Fruit fly (Drosophila melanogaster): ENCODE data around the gene CG43703.
A peak's percentile ranks its signal among the peaks of the same experiment; 100 is the strongest.

The CG43703 gene

DNA sequence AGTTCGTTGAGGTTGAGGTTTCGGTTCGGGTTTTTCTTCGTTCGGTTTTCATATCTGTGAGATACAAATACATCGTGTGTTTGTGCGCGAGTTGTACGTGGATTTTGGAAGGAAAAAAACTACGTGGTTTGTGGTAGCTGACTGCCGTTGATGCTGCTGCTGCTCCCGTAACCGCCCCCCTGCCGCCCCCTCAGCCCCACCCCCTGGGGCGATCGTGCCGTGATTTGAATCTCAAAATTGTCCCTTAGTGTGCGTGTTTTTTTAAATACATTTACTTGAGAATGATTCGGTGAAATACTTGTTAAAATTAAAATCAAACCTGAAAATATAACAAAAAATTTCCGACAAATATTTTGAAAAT, 6.8 kb downstream of the CG43703 start:
- TF ChIP-seq noc (tag; optimal IDR thresholded peaks at IDR 0.05): no peak

dm6 chr2L:3772599-3772936, 7.3 kb downstream of the CG43703 start:
- TF ChIP-seq noc (tag; optimal IDR thresholded peaks at IDR 0.05): no peak

DNA sequence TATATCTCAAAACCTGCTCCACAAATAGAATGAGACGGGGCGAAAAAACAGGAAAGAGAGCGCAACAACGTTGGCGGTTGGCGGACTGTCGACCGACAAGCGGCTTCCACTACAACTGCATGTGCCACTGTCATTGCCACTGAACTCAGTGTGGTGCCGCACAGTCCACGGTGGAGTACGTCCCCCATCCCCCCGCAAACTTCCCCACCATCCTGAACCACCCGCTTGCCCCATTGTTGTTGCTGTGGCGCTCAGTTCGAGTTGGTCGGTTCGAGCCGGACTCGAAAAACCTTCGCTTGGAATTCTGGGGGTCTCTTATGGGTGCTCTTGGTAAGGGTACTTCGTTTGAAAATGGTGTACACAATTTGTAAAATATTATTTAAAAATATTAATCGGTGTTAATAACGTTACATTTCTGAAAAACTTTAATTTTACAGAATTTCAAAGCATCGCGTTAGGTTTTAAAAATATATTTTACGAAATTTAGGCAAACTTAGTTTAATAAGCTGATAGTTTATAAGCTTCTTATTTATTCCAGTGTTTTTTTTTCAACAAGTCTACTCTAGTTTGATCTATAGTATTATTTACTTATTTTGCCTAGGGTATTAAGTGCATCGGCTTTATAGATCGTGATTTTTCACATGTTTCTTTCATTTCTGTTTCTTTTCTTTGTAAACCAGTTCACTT, 7.8 kb downstream of the CG43703 start:
- TF ChIP-seq noc (tag; optimal IDR thresholded peaks at IDR 0.05): peak; percentile 73

dm6 chr2L:3773624-3773978, 8.3 kb downstream of the CG43703 start:
- TF ChIP-seq noc (tag; optimal IDR thresholded peaks at IDR 0.05): no peak

DNA sequence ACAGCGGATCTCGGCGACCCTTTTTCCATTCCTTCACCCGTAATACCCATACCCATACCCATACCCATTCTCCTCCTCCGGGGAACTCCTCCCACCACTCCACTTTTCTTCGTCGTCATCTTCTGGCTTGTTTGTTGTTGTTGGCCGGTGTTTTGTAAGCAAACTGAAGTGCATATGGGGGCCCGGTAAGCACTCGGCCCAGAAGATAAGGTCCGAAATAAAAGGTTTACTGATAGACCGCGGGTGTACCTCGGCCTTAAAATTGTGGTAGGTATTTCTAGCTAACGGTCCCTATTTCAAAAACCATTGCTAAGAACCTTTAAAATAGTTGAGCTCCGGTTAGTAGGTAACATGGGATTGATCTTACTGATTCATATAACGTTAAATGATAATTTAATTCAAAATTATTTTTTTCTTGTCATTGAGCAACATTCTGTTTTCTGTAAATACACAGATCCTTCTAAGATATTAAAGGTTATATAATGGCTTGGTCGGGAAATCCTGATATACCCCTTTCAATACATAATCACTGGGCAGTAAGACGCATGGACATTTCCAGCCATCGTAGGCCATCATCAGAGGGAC, 10.6 kb downstream of the CG43703 start:
- TF ChIP-seq noc (tag; optimal IDR thresholded peaks at IDR 0.05): peak; percentile 4

- peak; percentile 88 for TF ChIP-seq noc (tag; optimal IDR thresholded peaks at IDR 0.05)
Observed at dm6 chr2L:3776614-3777196, 11.4 kb downstream of the CG43703 start.

DNA sequence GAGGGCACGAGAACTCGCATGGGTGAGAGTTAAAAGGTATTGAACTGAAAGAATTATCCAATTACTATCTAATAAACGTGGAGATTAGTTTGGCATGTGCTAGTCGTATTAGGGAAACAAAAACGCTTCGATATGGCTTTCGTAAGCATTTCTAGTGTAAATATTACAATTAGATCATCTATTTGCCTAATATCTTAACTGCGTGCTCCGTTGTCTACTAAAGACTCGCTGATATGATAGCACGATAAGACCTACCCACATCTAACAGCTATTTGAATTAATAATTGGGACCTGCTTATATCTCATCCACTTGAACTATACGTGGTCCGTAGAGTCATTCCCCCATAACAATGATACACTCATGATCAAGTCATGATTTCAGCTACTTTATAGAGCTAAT, 12.2 kb downstream of the CG43703 start:
- TF ChIP-seq noc (tag; optimal IDR thresholded peaks at IDR 0.05): no peak

- TF ChIP-seq noc (tag; optimal IDR thresholded peaks at IDR 0.05): peak; percentile 28
Observed at dm6 chr2L:3778157-3779060, 13.1 kb downstream of the CG43703 start.

DNA sequence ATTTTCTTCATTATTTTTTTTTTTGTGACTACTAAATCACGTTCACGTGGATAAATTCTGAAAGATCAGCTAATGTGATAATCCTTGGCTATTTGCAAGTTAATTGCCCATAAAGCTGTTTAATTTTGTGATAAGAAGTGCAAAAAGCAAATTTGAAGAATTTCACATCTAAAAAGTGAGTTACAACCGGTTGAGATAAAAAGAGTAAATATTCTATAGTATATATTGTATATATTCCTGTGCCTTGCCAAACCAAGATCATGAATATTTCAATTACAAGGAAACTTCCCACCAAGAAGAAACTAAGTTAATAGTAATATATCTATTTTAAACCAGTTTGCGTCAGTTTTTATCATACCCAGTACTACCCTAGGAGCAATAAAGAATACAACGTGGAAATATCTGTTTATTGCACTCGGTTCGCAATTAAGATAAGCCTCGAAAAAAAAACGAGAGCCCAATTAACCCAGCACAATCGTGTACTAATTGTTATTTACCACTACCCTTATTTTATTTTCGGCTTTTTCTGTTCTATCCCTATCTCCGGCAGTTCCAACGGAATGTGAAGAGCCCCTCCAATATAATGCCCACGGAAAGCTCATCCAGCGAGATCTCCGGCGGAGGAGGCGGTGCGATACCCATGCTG, 14.0 kb downstream of the CG43703 start:
- peak; percentile 71 for TF ChIP-seq noc (tag; optimal IDR thresholded peaks at IDR 0.05)

dm6 chr2L:3780587-3780986, 15.3 kb downstream of the CG43703 start:
- no peak for TF ChIP-seq noc (tag; optimal IDR thresholded peaks at IDR 0.05)

DNA sequence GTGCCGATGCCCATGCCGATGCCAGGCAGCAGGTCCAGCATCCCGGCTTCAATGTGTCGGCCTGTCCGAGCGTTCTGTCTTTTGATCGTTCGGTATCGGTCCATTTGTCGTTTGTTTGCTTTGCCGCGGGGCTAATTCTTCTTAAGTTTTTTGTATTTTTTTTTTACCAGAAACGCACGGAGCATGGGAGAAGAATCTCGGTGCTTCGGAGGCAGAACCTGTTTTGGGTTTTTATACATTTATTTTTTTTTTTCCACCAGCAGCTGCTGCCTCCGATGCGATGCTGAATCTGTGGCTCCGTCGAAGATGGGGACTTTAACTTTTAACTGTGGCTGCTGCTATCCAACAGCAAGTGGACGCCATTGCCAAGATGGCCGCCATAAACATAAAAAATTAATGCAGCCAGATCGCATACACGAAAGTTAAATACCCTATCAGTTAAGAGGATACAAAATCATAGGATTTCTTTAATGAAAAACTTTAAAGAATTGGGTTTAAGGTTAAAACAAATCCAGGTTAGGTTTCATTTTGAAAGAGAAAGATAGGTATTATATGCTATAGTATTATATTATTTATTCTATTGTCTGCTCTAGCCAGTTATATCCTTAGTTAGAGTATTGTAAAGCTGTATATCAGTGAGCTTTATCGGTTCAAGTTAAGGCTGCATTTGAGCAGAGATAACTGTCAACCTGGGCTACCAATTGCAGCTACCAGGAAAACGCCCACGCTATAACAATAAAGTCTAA, 16.0 kb downstream of the CG43703 start:
- TF ChIP-seq noc (tag; optimal IDR thresholded peaks at IDR 0.05): peak; percentile 38

dm6 chr2L:3784268-3784997, 19.1 kb downstream of the CG43703 start, which contains the start of gene CG31960:
Gene CG31960, plus strand, starts transcription at chr2L:3784947.
- no peak for TF ChIP-seq noc (tag; optimal IDR thresholded peaks at IDR 0.05)

dm6 chr2L:3785402-3785801, 20.1 kb downstream of the CG43703 start:
- TF ChIP-seq noc (tag; optimal IDR thresholded peaks at IDR 0.05): no peak

dm6 chr2L:3786246-3786645, 21.0 kb downstream of the CG43703 start:
- TF ChIP-seq noc (tag; optimal IDR thresholded peaks at IDR 0.05): no peak

dm6 chr2L:3787028-3787427, 21.7 kb downstream of the CG43703 start, which contains the start of gene bark:
Gene bark, plus strand, starts transcription at chr2L:3787167.
- peak; percentile 39 for TF ChIP-seq noc (tag; optimal IDR thresholded peaks at IDR 0.05)

All from whole organism, larva.